Fruit fly (Drosophila melanogaster): Measurements from ENCODE around the gene CG31517.

Gene CG31517

DNA sequence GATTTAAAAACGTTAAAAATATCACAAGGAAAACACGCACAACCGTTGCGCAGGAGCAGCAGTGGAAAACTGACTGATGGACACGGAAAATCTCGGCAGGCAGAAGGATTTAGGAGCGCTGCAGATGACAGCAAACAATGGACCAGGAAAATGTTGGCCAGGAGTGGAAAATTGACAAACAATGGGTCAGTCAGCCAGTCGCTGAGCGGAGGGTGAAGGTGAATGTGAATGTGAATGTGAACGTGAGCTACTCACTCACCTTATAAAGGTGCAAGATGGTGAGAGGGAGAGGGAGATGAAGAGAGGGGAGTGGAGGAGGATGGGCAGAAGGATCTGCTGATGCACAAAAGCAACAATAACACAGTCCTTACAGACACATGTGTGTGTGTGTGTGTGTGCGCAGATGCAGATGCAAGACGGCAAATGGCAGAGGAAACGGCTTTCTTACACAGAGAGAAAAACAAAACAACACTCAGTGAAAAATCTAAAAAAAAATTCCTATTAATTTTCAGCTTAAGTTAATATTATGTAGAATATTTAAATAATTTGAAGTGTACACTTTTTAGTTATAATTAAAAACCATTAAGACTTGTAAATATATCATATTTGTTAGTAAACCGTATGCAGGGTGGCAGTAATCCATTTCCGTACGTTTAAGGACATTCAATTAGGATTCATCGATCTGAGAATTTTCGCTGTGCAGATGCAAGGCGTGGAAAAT, 23.7 kb downstream of the CG31517 start (continued):
- TF ChIP-seq BtbVII (GFP tag; optimal IDR thresholded peaks at IDR 0.05) = no peak
- no peak for TF ChIP-seq cas (GFP tag; IDR thresholded peaks at IDR 0.05)
- TF ChIP-seq pho (GFP tag; optimal IDR thresholded peaks at IDR 0.05) = no peak
- TF ChIP-seq sr (GFP tag; IDR thresholded peaks at IDR 0.05) = no peak
- TF ChIP-seq ac (GFP tag; optimal IDR thresholded peaks at IDR 0.05) = no peak
- no peak for TF ChIP-seq Side (GFP tag; optimal IDR thresholded peaks at IDR 0.05)
- no peak for TF ChIP-seq CG7987 (GFP tag; optimal IDR thresholded peaks at IDR 0.05)
- peak; percentile 5 for TF ChIP-seq grau (tag; optimal IDR thresholded peaks at IDR 0.05)
- TF ChIP-seq CG7372 (GFP tag; IDR thresholded peaks at IDR 0.05) = no peak
- no peak for TF ChIP-seq so (GFP tag; IDR thresholded peaks at IDR 0.05)
- no peak for TF ChIP-seq CG8290 (GFP tag; optimal IDR thresholded peaks at IDR 0.05)
- TF ChIP-seq CG8290 (tag; optimal IDR thresholded peaks at IDR 0.05) = no peak
- no peak for TF ChIP-seq CG1233 (GFP tag; optimal IDR thresholded peaks at IDR 0.05)
- no peak for TF ChIP-seq Dad (GFP tag; optimal IDR thresholded peaks at IDR 0.05)
- TF ChIP-seq Oaz (GFP tag; IDR thresholded peaks at IDR 0.05) = no peak
- TF ChIP-seq CG16813 (GFP tag; IDR thresholded peaks at IDR 0.05; ENCODE audit: partially characterized antibody) = no peak
- TF ChIP-seq sens-2 (GFP tag; IDR thresholded peaks at IDR 0.05) = no peak
- no peak for TF ChIP-seq nerfin-2 (GFP tag; IDR thresholded peaks at IDR 0.05; ENCODE audit: partially characterized antibody)
- TF ChIP-seq CG12155 (GFP tag; optimal IDR thresholded peaks at IDR 0.05) = no peak
- no peak for TF ChIP-seq bab2 (GFP tag; optimal IDR thresholded peaks at IDR 0.05)
- TF ChIP-seq corto (GFP tag; optimal IDR thresholded peaks at IDR 0.05) = no peak
- TF ChIP-seq CG2120 (GFP tag; optimal IDR thresholded peaks at IDR 0.05) = no peak
- TF ChIP-seq hkb (optimal IDR thresholded peaks at IDR 0.05) = no peak
- peak; percentile 26; the same call in 1 of the 2 replicates for TF ChIP-seq hkb (GFP tag; IDR thresholded peaks at IDR 0.05)
- TF ChIP-seq CG3281 (GFP tag; optimal IDR thresholded peaks at IDR 0.05) = no peak
- peak; percentile 89 for TF ChIP-seq zf30C (GFP tag; optimal IDR thresholded peaks at IDR 0.05)
- TF ChIP-seq CG6254 (GFP tag; optimal IDR thresholded peaks at IDR 0.05) = no peak
- no peak for TF ChIP-seq CG8478 (optimal IDR thresholded peaks at IDR 0.05)
- TF ChIP-seq CG2889 (GFP tag; IDR thresholded peaks at IDR 0.05) = no peak
- TF ChIP-seq stc (GFP tag; IDR thresholded peaks at IDR 0.05) = no peak
- TF ChIP-seq fd64A (GFP tag; optimal IDR thresholded peaks at IDR 0.05) = no peak
- TF ChIP-seq vfl (GFP tag; optimal IDR thresholded peaks at IDR 0.05) = no peak
- no peak for TF ChIP-seq stwl (tag; optimal IDR thresholded peaks at IDR 0.05)
- TF ChIP-seq sqz (GFP tag; optimal IDR thresholded peaks at IDR 0.05) = no peak
- no peak for TF ChIP-seq cato (GFP tag; optimal IDR thresholded peaks at IDR 0.05; ENCODE audit: borderline replicate concordance)
- no peak for TF ChIP-seq CG4854 (GFP tag; optimal IDR thresholded peaks at IDR 0.05)
- TF ChIP-seq Sry-δ (GFP tag; optimal IDR thresholded peaks at IDR 0.05) = no peak
- no peak for TF ChIP-seq CG7357 (GFP tag; IDR thresholded peaks at IDR 0.05)
- TF ChIP-seq sc (optimal IDR thresholded peaks at IDR 0.05) = no peak
- TF ChIP-seq sc (GFP tag; optimal IDR thresholded peaks at IDR 0.05) = no peak
- no peak for TF ChIP-seq Dp (GFP tag; optimal IDR thresholded peaks at IDR 0.05)
- TF ChIP-seq Deaf1 (tag; optimal IDR thresholded peaks at IDR 0.05) = no peak
- no peak for TF ChIP-seq gro (GFP tag; optimal IDR thresholded peaks at IDR 0.05)
- TF ChIP-seq CG14965 (GFP tag; optimal IDR thresholded peaks at IDR 0.05; ENCODE audit: borderline replicate concordance) = no peak
- no peak for TF ChIP-seq CG9876 (GFP tag; optimal IDR thresholded peaks at IDR 0.05)
- TF ChIP-seq CG14050 (GFP tag; IDR thresholded peaks at IDR 0.05) = no peak
- TF ChIP-seq CG11085 (GFP tag; IDR thresholded peaks at IDR 0.05) = no peak
- no peak for TF ChIP-seq gt (GFP tag; IDR thresholded peaks at IDR 0.05)
- TF ChIP-seq CG10274 (GFP tag; optimal IDR thresholded peaks at IDR 0.05) = no peak
- TF ChIP-seq odd (GFP tag; optimal IDR thresholded peaks at IDR 0.05) = no peak
- TF ChIP-seq CG1024 (GFP tag; IDR thresholded peaks at IDR 0.05) = no peak
- no peak for TF ChIP-seq CG10959 (GFP tag; IDR thresholded peaks at IDR 0.05)
- TF ChIP-seq Elba2 (GFP tag; optimal IDR thresholded peaks at IDR 0.05) = no peak

Data from whole organism, embryonic.